Worm (Caenorhabditis elegans): ENCODE measurements around the gene nth-1.

DNA sequence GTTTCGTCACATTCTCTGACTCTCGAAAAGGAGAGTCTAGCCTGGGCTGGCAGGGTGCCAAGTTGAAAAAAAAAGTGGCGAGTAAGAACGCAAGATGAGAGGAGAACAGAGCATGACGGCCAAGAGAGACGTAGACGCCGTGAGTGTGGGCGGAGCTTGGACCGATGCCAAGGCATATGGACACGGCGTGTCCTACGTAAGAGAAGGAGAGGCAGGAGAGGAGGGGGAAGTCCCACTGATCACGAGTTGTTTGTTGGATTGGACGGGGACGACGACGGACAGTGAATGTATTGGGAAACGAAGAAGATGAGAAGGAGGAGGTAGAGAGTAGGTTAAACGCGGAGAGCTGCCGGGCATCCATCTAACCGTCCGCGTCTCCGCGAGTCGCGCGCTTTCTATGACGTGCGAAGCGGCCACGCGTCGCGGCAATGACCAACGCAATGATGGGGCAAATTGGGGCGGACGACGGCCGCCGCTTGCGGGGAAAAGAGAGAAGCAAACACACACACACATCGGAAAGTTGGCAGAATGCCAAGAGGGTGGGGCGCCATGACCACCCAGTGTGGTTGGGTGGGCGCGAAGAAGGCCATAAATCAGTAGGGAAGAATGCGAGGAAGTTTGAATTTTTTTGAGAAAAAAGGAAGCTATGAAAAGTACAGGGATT is 12.0 kb downstream of the nth-1 start:
- peak; percentile 27 for TF ChIP-seq ZK546.5 (tag; optimal IDR thresholded peaks at IDR 0.05)
- peak; percentile 95 for TF ChIP-seq lin-39 (tag; optimal IDR thresholded peaks at IDR 0.05)
- TF ChIP-seq ama-1 (optimal IDR thresholded peaks at IDR 0.05) = peak; percentile 62
- peak; percentile 87 for TF ChIP-seq fkh-10 (GFP tag; optimal IDR thresholded peaks at IDR 0.05)
- peak; percentile 75 for TF ChIP-seq zag-1 (tag; optimal IDR thresholded peaks at IDR 0.05)
- TF ChIP-seq skn-1 (tag; optimal IDR thresholded peaks at IDR 0.05) = no peak
- peak; percentile 85 for TF ChIP-seq ztf-4 (tag; optimal IDR thresholded peaks at IDR 0.05)
- no peak for TF ChIP-seq nhr-12 (tag; optimal IDR thresholded peaks at IDR 0.05)
